Fruit fly (Drosophila melanogaster): ENCODE measurements around the gene Ttc30.
A peak's percentile ranks its signal among the peaks of the same experiment; 100 is the strongest.

Ttc30 gene

DNA sequence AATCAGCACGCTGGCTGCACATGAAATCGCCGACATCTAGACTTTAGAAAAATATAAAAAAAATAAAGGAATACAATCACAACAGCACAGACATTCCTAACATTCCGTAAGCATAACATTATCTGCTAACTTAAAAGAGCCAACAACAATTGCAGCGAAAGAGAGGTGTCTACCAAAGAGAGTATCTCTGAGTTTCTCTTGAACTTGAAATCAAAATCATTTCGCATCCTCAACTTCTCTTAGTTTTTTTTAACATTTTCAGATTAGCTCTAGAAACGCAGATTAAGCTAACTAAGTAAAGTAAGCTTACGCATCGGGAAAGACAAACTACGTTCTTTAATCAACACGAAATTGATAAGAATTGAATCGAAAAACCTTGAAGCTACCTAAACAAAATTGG lies 7.0 kb downstream of the Ttc30 start (continued):
- no peak for TF ChIP-seq CG11696 (GFP tag; IDR thresholded peaks at IDR 0.05)

DNA sequence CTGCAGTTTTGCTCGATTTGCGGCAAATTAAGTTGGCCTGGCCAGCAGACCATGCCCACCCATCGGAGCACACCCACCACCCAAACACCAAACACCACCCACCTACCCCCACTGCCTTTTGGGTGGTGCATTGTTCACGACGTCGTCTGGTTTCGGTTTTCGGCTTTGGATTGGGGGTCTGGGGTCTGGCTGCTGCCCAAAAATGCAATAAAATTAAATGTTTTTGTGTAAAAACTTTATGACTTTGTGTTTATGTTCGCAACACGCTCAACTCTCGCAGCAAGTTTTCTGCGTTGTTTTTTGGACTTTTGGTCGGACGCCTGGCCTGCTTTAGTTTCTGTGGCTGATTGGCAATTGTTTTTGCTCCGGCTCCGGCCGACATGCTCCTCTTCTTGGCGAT lies 10.1 kb downstream of the Ttc30 start:
- TF ChIP-seq YL-1 (GFP tag; optimal IDR thresholded peaks at IDR 0.05) (no peak), odd (GFP tag; optimal IDR thresholded peaks at IDR 0.05) (no peak), Med (GFP tag) (peak; percentile 52), br (optimal IDR thresholded peaks at IDR 0.05) (no peak), CG10959 (GFP tag; IDR thresholded peaks at IDR 0.05) (0 out of 2 replicates have a peak, but pooled peaks have one; percentile 17)

DNA sequence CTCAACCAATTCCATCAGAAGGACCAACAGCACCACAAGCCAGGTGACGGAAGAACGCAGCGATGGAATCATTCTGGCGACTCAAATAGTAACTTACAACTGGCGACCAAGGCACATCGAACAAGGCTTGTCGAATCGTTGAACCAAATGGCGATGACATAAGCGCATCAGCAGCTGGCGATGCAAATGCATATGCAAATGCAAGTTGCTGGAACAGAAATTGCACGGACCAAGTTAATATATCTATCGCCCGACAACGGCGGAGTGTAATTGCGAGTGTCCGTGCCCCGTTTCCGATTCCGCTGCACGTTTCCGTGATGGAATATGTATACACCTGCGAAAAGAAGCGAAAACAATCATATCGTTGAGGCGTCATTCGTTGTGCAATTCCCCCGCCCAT lies 12.4 kb downstream of the Ttc30 start, which contains the start of the genes CG44198 and CG43050:
TSS of gene CG44198 (minus strand) at position 101 of the 400 bp plus-strand sequence.
TSS of gene CG43050 (plus strand) at position 261 of the 400 bp plus-strand sequence.
- TF ChIP-seq CG3995 (GFP tag; optimal IDR thresholded peaks at IDR 0.05) (no peak), Ets65A (GFP tag) (peak; percentile 70), Six4 (GFP tag; optimal IDR thresholded peaks at IDR 0.05) (no peak), nom (GFP tag; optimal IDR thresholded peaks at IDR 0.05) (no peak), CG2889 (GFP tag; IDR thresholded peaks at IDR 0.05) (0 out of 3 replicates have a peak, but pooled peaks have one; percentile 2)

DNA sequence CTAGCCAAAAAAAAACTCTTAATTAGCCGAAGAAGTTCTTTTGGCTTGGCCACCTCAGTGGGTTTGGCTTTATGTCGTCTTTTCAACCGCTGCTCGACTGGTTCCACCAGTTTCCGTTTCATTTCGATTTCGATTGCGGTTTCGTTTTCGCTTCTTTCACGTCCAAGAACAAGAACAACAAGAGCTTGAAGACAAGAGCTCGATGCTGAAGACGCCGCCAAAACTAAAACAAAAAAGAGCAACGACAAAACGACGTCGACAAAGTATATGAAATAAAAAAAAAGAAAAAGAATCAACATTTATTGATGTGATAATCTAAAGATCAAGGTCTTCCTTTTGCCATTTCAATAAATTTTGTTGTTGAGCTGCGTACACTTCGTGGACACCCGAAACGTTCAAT lies 15.9 kb downstream of the Ttc30 start:
- TF ChIP-seq CTCF (GFP tag; optimal IDR thresholded peaks at IDR 0.05) (no peak), nom (GFP tag; optimal IDR thresholded peaks at IDR 0.05) (peak; percentile 77), Blimp-1 (GFP tag; optimal IDR thresholded peaks at IDR 0.05) (peak; percentile 81), MESR4 (GFP tag; optimal IDR thresholded peaks at IDR 0.05) (no peak), Bdp1 (GFP tag; optimal IDR thresholded peaks at IDR 0.05) (no peak), chinmo (GFP tag; IDR thresholded peaks at IDR 0.05; ENCODE audit: partially characterized antibody) (peak; percentile 56; the same call in 1 of the 4 replicates), abd-A (tag; optimal IDR thresholded peaks at IDR 0.05) (peak; percentile 1)

DNA sequence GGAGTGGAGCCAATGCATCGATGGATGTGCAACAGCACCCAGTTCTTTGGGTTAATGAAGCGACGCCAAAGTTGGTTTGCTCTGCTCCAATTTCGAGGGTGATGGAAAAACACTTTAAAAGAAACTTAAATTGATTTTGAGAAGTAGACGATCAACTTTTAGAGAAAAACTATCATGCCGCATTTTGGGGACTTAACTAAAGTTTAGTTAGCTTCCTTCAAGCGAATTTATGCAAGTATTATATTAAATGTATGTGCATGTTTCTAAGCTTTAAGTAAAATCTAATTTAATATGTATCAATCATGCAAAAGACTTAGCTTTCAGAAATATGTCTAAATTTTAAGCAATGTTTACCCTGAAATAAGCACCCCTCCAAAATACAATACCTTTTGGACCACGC lies 23.7 kb downstream of the Ttc30 start, which contains the start of gene CG5122:
TSS of gene CG5122 (plus strand) at position 301 of the 400 bp plus-strand sequence.
- TF ChIP-seq wek (GFP tag; optimal IDR thresholded peaks at IDR 0.05) = no peak
- peak; percentile 57 for TF ChIP-seq Ets65A (GFP tag)

DNA sequence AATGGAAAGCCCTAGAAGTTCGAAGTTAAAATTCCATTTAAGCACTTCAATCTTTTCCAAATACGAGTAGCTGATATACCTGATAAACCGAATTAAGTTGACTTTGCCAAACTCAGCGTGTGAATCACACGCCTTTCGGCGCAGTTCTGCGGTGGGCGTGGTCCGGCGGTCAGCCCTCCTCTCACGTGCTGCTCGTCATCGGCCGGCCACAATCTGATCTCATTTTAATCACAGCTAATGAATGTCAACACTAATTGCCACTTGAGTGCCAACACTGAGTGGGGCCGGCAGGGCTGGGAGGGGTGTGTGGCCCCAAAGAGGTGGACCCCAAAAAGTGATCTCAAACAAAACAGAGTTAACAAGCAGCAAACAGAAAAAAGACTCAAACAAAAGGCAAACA lies 29.3 kb downstream of the Ttc30 start:
- 0 out of 4 replicates have a peak, but pooled peaks have one; percentile 48 for TF ChIP-seq chinmo (GFP tag; IDR thresholded peaks at IDR 0.05; ENCODE audit: partially characterized antibody)
- TF ChIP-seq cwo (GFP tag; optimal IDR thresholded peaks at IDR 0.05) = peak; percentile 51
- 0 out of 2 replicates have a peak, but pooled peaks have one; percentile 11 for TF ChIP-seq Awh (GFP tag; IDR thresholded peaks at IDR 0.05)
- TF ChIP-seq crol (GFP tag; IDR thresholded peaks at IDR 0.05) = 0 out of 2 replicates have a peak, but pooled peaks have one; percentile 27
- no peak for TF ChIP-seq Hmx (GFP tag; optimal IDR thresholded peaks at IDR 0.05)
- 0 out of 3 replicates have a peak, but pooled peaks have one; percentile 28 for TF ChIP-seq Dbx (GFP tag; IDR thresholded peaks at IDR 0.05)
- TF ChIP-seq Oli (tag; optimal IDR thresholded peaks at IDR 0.05) = no peak
- 0 out of 2 replicates have a peak, but pooled peaks have one; percentile 9 for TF ChIP-seq Ptx1 (GFP tag; IDR thresholded peaks at IDR 0.05)

DNA sequence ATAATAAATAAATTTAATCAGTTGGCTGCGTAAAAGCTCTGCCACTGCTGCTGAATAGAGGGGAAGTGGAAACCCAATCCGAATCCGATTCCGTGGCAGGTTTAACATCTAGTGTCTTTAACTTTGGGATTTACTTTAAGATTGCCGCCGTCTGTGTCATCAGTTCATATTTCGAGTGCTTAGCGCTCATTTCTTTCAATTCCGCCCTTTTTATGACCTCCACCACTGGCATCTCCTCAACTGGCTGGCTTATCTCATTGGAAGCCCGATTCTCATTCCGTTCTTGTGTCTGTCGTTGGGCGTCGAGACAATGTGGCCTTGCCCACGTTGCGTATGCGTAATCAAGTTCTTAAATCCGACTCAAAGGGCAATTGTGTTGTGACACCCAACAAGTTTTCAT lies 34.3 kb downstream of the Ttc30 start:
- TF ChIP-seq CG34376 (GFP tag; optimal IDR thresholded peaks at IDR 0.05) = peak; percentile 67
- no peak for TF ChIP-seq CG17612 (GFP tag; IDR thresholded peaks at IDR 0.05)
- no peak for TF ChIP-seq CG7963 (GFP tag; IDR thresholded peaks at IDR 0.05; ENCODE audit: partially characterized antibody)
- TF ChIP-seq CkIIα-i1 (GFP tag; IDR thresholded peaks at IDR 0.05) = no peak
- TF ChIP-seq jigr1 (GFP tag; IDR thresholded peaks at IDR 0.05) = no peak
- TF ChIP-seq CG15479 (GFP tag; optimal IDR thresholded peaks at IDR 0.05) = no peak
- TF ChIP-seq CG6175 (GFP tag; IDR thresholded peaks at IDR 0.05) = 0 out of 3 replicates have a peak, but pooled peaks have one; percentile 22
- TF ChIP-seq CG1024 (GFP tag; IDR thresholded peaks at IDR 0.05) = no peak
- peak in 1 of 2 experiments; percentile 12 for TF ChIP-seq Hr78 (GFP tag; optimal IDR thresholded peaks at IDR 0.05)
- TF ChIP-seq grn (GFP tag; optimal IDR thresholded peaks at IDR 0.05) = no peak
- TF ChIP-seq CG17829 (tag; optimal IDR thresholded peaks at IDR 0.05) = no peak
- no peak for TF ChIP-seq her (GFP tag; optimal IDR thresholded peaks at IDR 0.05)
- TF ChIP-seq ro (GFP tag; IDR thresholded peaks at IDR 0.05) = no peak
- TF ChIP-seq Hr51 (GFP tag; optimal IDR thresholded peaks at IDR 0.05) = no peak
- no peak for TF ChIP-seq CoRest (tag; optimal IDR thresholded peaks at IDR 0.05)
- peak in 1 of 2 experiments; percentile 69 for TF ChIP-seq Pdp1 (GFP tag; optimal IDR thresholded peaks at IDR 0.05)

Data from whole organism, embryonic.